Fruit fly (Drosophila melanogaster) whole organism, embryonic: ENCODE results near the gene CG14252.

Experiments used
- Antp ChIP-seq: fragments of 200-800 bp; sonication (Bioruptor generic); optimal IDR thresholded peaks from 3 replicates; lab custom pipeline; 2016; ENCODE audit warnings: missing biosample characterization, missing genetic modification characterization
- Asciz ChIP-seq: fragments of 200-800 bp; sonication (Bioruptor generic); optimal IDR thresholded peaks from 2 replicates; lab custom pipeline; 2017; ENCODE audit warnings: missing biosample characterization, mild to moderate bottlenecking, missing genetic modification characterization, missing genetic modification reagents
- CG10565 ChIP-seq: fragments of 200-800 bp; sonication (Bioruptor generic); optimal IDR thresholded peaks from 3 replicates; lab custom pipeline; 2016; ENCODE audit warnings: missing biosample characterization, mild to moderate bottlenecking, missing genetic modification characterization
- CG10654 ChIP-seq: fragments of 200-800 bp; sonication (Bioruptor generic); optimal IDR thresholded peaks from 2 replicates; lab custom pipeline; 2016; ENCODE audit warnings: missing biosample characterization, missing genetic modification characterization
- CG11504 ChIP-seq: fragments of 200-800 bp; sonication (Bioruptor generic); optimal IDR thresholded peaks from 3 replicates; lab custom pipeline; 2019; ENCODE audit warnings: missing biosample characterization, mild to moderate bottlenecking, missing genetic modification characterization, moderate library complexity
- CG1233 ChIP-seq: fragments of 200-800 bp; sonication (Bioruptor generic); optimal IDR thresholded peaks from 4 replicates; lab custom pipeline; 2018; ENCODE audit warnings: missing biosample characterization, mild to moderate bottlenecking, missing genetic modification characterization
- CG12659 ChIP-seq: fragments of 200-800 bp; sonication (Bioruptor generic); optimal IDR thresholded peaks from 3 replicates; lab custom pipeline; 2017; ENCODE audit warnings: mild to moderate bottlenecking, missing biosample characterization, missing genetic modification reagents, missing genetic modification characterization
- CG12769 ChIP-seq: fragments of 200-800 bp; sonication (Bioruptor generic); optimal IDR thresholded peaks from 2 replicates; lab custom pipeline; 2019; ENCODE audit warnings: missing biosample characterization, mild to moderate bottlenecking, missing genetic modification characterization, moderate library complexity
- CG13424 ChIP-seq: fragments of 200-800 bp; sonication (Bioruptor generic); optimal IDR thresholded peaks from 2 replicates; lab custom pipeline; 2019; ENCODE audit warnings: missing biosample characterization, mild to moderate bottlenecking, missing genetic modification characterization, moderate library complexity
- CG14014 ChIP-seq: fragments of 200-800 bp; sonication (Bioruptor generic); IDR thresholded peaks from 2 replicates; pipeline ENCODE4 v1.3.6; 2022; ENCODE audit warnings: missing biosample characterization, missing genetic modification characterization
- CG1647 ChIP-seq: fragments of 200-800 bp; sonication (Bioruptor generic); optimal IDR thresholded peaks from 3 replicates; lab custom pipeline; 2016; ENCODE audit warnings: missing biosample characterization, missing genetic modification characterization
- CG17568 ChIP-seq: fragments of 200-800 bp; sonication (Bioruptor generic); optimal IDR thresholded peaks from 2 replicates; lab custom pipeline; 2018; ENCODE audit warnings: missing biosample characterization, mild to moderate bottlenecking, missing genetic modification characterization, moderate library complexity
- CG18262 ChIP-seq: fragments of 200-800 bp; optimal IDR thresholded peaks from 3 replicates; lab custom pipeline; 2019; ENCODE audit warnings: missing biosample characterization, mild to moderate bottlenecking, missing genetic modification characterization, moderate library complexity
- CG2678 ChIP-seq: fragments of 200-800 bp; sonication (Bioruptor generic); optimal IDR thresholded peaks from 3 replicates; lab custom pipeline; 2019; ENCODE audit warnings: missing biosample characterization, mild to moderate bottlenecking, missing genetic modification characterization, moderate library complexity
- CG2875 ChIP-seq: fragments of 200-800 bp; sonication (Bioruptor generic); optimal IDR thresholded peaks from 2 replicates; lab custom pipeline; 2017; ENCODE audit warnings: missing biosample characterization, mild to moderate bottlenecking, missing genetic modification characterization, missing genetic modification reagents
- CG30403 ChIP-seq: fragments of 200-800 bp; sonication (Bioruptor generic); optimal IDR thresholded peaks from 3 replicates; lab custom pipeline; 2016; ENCODE audit warnings: missing biosample characterization, missing genetic modification characterization
- CG31224 ChIP-seq: fragments of 200-800 bp; sonication (Bioruptor generic); IDR thresholded peaks from 2 replicates; pipeline ENCODE4 v1.3.6; 2022; ENCODE audit warnings: missing biosample characterization, missing genetic modification characterization
- CG7928 ChIP-seq: fragments of 200-800 bp; sonication (Bioruptor generic); optimal IDR thresholded peaks from 2 replicates; lab custom pipeline; 2017; ENCODE audit warnings: missing biosample characterization, mild to moderate bottlenecking, missing genetic modification characterization
- CHES-1-like ChIP-seq: fragments of 200-800 bp; sonication (Bioruptor generic); optimal IDR thresholded peaks from 2 replicates; lab custom pipeline; 2016; ENCODE audit warnings: missing biosample characterization, missing genetic modification characterization
- D19B ChIP-seq: fragments of 200-800 bp; sonication (Bioruptor generic); optimal IDR thresholded peaks from 2 replicates; lab custom pipeline; 2017; ENCODE audit warnings: missing biosample characterization, mild to moderate bottlenecking, missing genetic modification characterization
- Fer1 ChIP-seq: fragments of 200-800 bp; sonication (Bioruptor generic); optimal IDR thresholded peaks from 2 replicates; lab custom pipeline; 2017; ENCODE audit warnings: missing biosample characterization, mild to moderate bottlenecking, missing genetic modification characterization
- HmgZ ChIP-seq: fragments of 200-800 bp; sonication (Bioruptor generic); optimal IDR thresholded peaks from 2 replicates; lab custom pipeline; 2018; ENCODE audit warnings: missing biosample characterization, mild to moderate bottlenecking, missing genetic modification characterization
- Hr78 ChIP-seq, 2 experiments: fragments of 200-800 bp in 1 of 2; fragments of >200 bp in 1 of 2; sonication (Bioruptor generic) in 1 of 2; optimal IDR thresholded peaks; 2 replicates each; lab custom pipeline; 2017 to 2019; ENCODE audit warnings: missing biosample characterization in 2 of 2, missing genetic modification characterization in 2 of 2, mild to moderate bottlenecking in 1 of 2, moderate library complexity in 1 of 2
- Myb ChIP-seq: fragments of 200-800 bp; sonication (Bioruptor generic); optimal IDR thresholded peaks from 2 replicates; lab custom pipeline; 2016; ENCODE audit warnings: missing biosample characterization, missing genetic modification characterization
- Nf-YB ChIP-seq: fragments of 200-800 bp; sonication (Bioruptor generic); optimal IDR thresholded peaks from 3 replicates; lab custom pipeline; 2019; ENCODE audit warnings: missing biosample characterization, mild to moderate bottlenecking, missing genetic modification characterization, moderate library complexity
- Oli ChIP-seq: fragments of 200-800 bp; sonication (Bioruptor generic); optimal IDR thresholded peaks from 2 replicates; lab custom pipeline; 2018; ENCODE audit warnings: missing biosample characterization, mild to moderate bottlenecking, missing genetic modification characterization, moderate library complexity
- Sry-β ChIP-seq: fragments of 200-800 bp; sonication (Bioruptor generic); optimal IDR thresholded peaks from 2 replicates; lab custom pipeline; 2018; ENCODE audit warnings: missing biosample characterization, mild to moderate bottlenecking, missing genetic modification characterization, moderate library complexity
- ase ChIP-seq: fragments of 200-800 bp; sonication (Bioruptor generic); IDR thresholded peaks from 3 replicates; pipeline ENCODE4 v1.3.6; 2022; ENCODE audit warnings: missing biosample characterization, missing genetic modification characterization
- bsh ChIP-seq, 2 experiments: fragments of 200-800 bp; sonication (Bioruptor generic); optimal IDR thresholded peaks; 2 replicates each; lab custom pipeline; 2017 to 2018; ENCODE audit warnings: mild to moderate bottlenecking in 2 of 2, missing biosample characterization in 2 of 2, missing genetic modification characterization in 2 of 2, moderate library complexity in 1 of 2
- btn ChIP-seq: fragments of 200-800 bp; sonication (Bioruptor generic); optimal IDR thresholded peaks from 2 replicates; lab custom pipeline; 2016; ENCODE audit warnings: missing biosample characterization, missing genetic modification characterization
- chif ChIP-seq, 2 experiments: fragments of 200-800 bp; sonication (Bioruptor generic); optimal IDR thresholded peaks; 3 replicates each; lab custom pipeline; 2016; ENCODE audit warnings: missing biosample characterization in 2 of 2, missing genetic modification characterization in 2 of 2
- dan ChIP-seq: fragments of 200-800 bp; sonication (Bioruptor generic); IDR thresholded peaks from 2 replicates; pipeline ENCODE4 v1.3.6; 2022; ENCODE audit warnings: missing biosample characterization, missing genetic modification characterization
- dati ChIP-seq: fragments of 200-800 bp; sonication (Bioruptor generic); IDR thresholded peaks from 2 replicates; pipeline ENCODE4 v1.3.6; 2022; ENCODE audit warnings: missing biosample characterization, missing genetic modification characterization
- eyg ChIP-seq: fragments of 200-800 bp; sonication (Bioruptor generic); optimal IDR thresholded peaks from 3 replicates; lab custom pipeline; 2016; ENCODE audit warnings: missing biosample characterization, missing genetic modification characterization
- fd96Cb ChIP-seq: fragments of 200-800 bp; sonication (Bioruptor generic); optimal IDR thresholded peaks from 2 replicates; lab custom pipeline; 2018; ENCODE audit warnings: missing biosample characterization, mild to moderate bottlenecking, missing genetic modification characterization, moderate library complexity
- grau ChIP-seq: fragments of 200-800 bp; optimal IDR thresholded peaks from 3 replicates; lab custom pipeline; 2019; ENCODE audit warnings: missing biosample characterization, mild to moderate bottlenecking, missing genetic modification characterization, moderate library complexity
- ham ChIP-seq: fragments of 200-800 bp; sonication (Bioruptor generic); IDR thresholded peaks from 2 replicates; pipeline ENCODE4 v1.3.6; 2022; ENCODE audit warnings: missing biosample characterization, missing genetic modification characterization
- ind ChIP-seq: fragments of 200-800 bp; sonication (Bioruptor generic); optimal IDR thresholded peaks from 3 replicates; lab custom pipeline; 2016; ENCODE audit warnings: missing biosample characterization, missing genetic modification characterization
- klu ChIP-seq: fragments of 200-800 bp; sonication (Bioruptor generic); IDR thresholded peaks from 2 replicates; pipeline ENCODE4 v1.3.6; 2022; ENCODE audit warnings: missing biosample characterization, missing genetic modification characterization
- odd ChIP-seq: fragments of 200-800 bp; sonication (Bioruptor generic); optimal IDR thresholded peaks from 2 replicates; lab custom pipeline; 2017; ENCODE audit warnings: missing biosample characterization, mild to moderate bottlenecking, missing genetic modification characterization
- org-1 ChIP-seq: fragments of 200-800 bp; sonication (Bioruptor generic); optimal IDR thresholded peaks from 2 replicates; lab custom pipeline; 2017; ENCODE audit warnings: missing biosample characterization, missing genetic modification characterization
- peb ChIP-seq: fragments of 200-800 bp; sonication (Bioruptor generic); IDR thresholded peaks from 2 replicates; pipeline ENCODE4 v1.3.6; 2022; ENCODE audit warnings: missing biosample characterization, missing genetic modification characterization
- pnt ChIP-seq: fragments of 200-800 bp; sonication (Bioruptor generic); optimal IDR thresholded peaks from 3 replicates; lab custom pipeline; 2016; ENCODE audit warnings: missing biosample characterization, missing genetic modification characterization
- prd ChIP-seq, 3 experiments: fragments of >200 bp in 2 of 3; fragments of 200-800 bp in 1 of 3; sonication (Bioruptor generic) in 1 of 3; optimal IDR thresholded peaks in 2 of 3; IDR thresholded peaks in 1 of 3; 2 replicates in 2 of 3; 3 replicates in 1 of 3; pipeline versions ENCODE4 v1.3.6 to Lab custom; 2017 to 2022; ENCODE audit warnings: missing biosample characterization in 1 of 3, missing genetic modification characterization in 1 of 3
- pzg ChIP-seq: fragments of 200-800 bp; sonication (Bioruptor generic); optimal IDR thresholded peaks from 3 replicates; lab custom pipeline; 2018; ENCODE audit warnings: missing biosample characterization, mild to moderate bottlenecking, missing genetic modification characterization, moderate library complexity
- row ChIP-seq: fragments of 200-800 bp; sonication (Bioruptor generic); IDR thresholded peaks from 3 replicates; pipeline ENCODE4 v1.3.6; 2022; ENCODE audit warnings: missing biosample characterization, missing genetic modification characterization
- tgo ChIP-seq: fragments of 200-800 bp; sonication (Bioruptor generic); IDR thresholded peaks from 3 replicates; pipeline ENCODE4 v1.3.6; 2022; ENCODE audit warnings: missing biosample characterization, missing genetic modification characterization
- unpg ChIP-seq: fragments of 200-800 bp; sonication (Bioruptor generic); optimal IDR thresholded peaks from 3 replicates; lab custom pipeline; 2018; ENCODE audit warnings: missing biosample characterization, mild to moderate bottlenecking, missing genetic modification characterization, moderate library complexity
- wdn ChIP-seq: fragments of 200-800 bp; sonication (Bioruptor generic); IDR thresholded peaks from 2 replicates; pipeline ENCODE4 v1.3.6; 2022; ENCODE audit warnings: missing biosample characterization, missing genetic modification characterization
- z ChIP-seq: fragments of 200-800 bp; sonication (Bioruptor generic); IDR thresholded peaks from 3 replicates; pipeline ENCODE4 v1.3.6; 2022; ENCODE audit warnings: missing biosample characterization, missing genetic modification characterization

The CG14252 gene

DNA sequence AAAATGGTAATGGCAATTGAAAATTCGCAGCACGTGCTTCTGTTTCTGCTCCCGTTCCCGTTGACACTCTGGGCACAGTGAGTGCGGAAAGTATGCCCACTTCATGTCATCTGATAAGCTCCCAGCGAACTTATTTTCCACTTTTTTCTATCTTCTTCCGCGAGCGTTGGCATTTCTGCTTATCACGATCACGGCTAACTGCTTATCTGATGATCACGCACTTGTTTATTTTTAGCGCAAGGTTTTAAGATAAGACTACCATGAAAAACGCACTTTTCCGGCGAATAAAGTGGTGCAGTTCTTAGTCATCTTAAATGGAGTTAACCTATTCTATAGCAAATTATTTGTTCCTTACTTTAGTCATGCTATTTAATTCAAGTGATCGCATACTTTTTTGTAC, 7.9 kb upstream of the CG14252 start (continued):
- TF ChIP-seq CG12769 (tag; lab: Kevin White, UChicago) (peak; percentile 32), D19B (GFP tag; lab: Kevin White, UChicago) (peak; percentile 37), CG12659 (GFP tag; lab: Kevin White, UChicago) (peak; percentile 52), odd (peak; percentile 29), unpg (GFP tag; lab: Kevin White, UChicago) (peak; percentile 26), Asciz (peak; percentile 11), pzg (GFP tag; lab: Kevin White, UChicago) (no peak), Antp (GFP tag; lab: Kevin White, UChicago) (peak; percentile 15), CHES-1-like (GFP tag; lab: Kevin White, UChicago) (no peak), CG17568 (GFP tag; lab: Kevin White, UChicago) (no peak), Hr78 (GFP tag; optimal IDR thresholded peaks at IDR 0.05; lab: Kevin White, UChicago) (peak in 1 of 2 experiments; percentile 10), Fer1 (GFP tag; lab: Kevin White, UChicago) (peak; percentile 43), peb (no peak), CG10654 (GFP tag; lab: Kevin White, UChicago) (peak; percentile 51), bsh (GFP tag; optimal IDR thresholded peaks at IDR 0.05; lab: Kevin White, UChicago) (peak in 1 of 2 experiments; percentile 36), btn (peak; percentile 19), pnt (GFP tag; lab: Kevin White, UChicago) (no peak), CG10565 (GFP tag; lab: Kevin White, UChicago) (no peak), CG31224 (GFP tag; lab: Robert Waterston, UW) (no peak), row (GFP tag; lab: Robert Waterston, UW) (peak; percentile 54), CG18262 (tag; lab: Kevin White, UChicago) (peak; percentile 52), dan (no peak), CG2875 (peak; percentile 20), Sry-β (GFP tag; lab: Kevin White, UChicago) (no peak), fd96Cb (peak; percentile 55), ind (GFP tag; lab: Kevin White, UChicago) (peak; percentile 60), HmgZ (tag; lab: Kevin White, UChicago) (peak; percentile 34), Myb (peak; percentile 11), CG11504 (peak; percentile 78), z (GFP tag; lab: Robert Waterston, UW) (no peak), ase (GFP tag; lab: Robert Waterston, UW) (no peak), tgo (GFP tag; lab: Robert Waterston, UW) (peak; percentile 40; the same call in 2 of the 3 replicates), eyg (GFP tag; lab: Kevin White, UChicago) (no peak), prd (optimal IDR thresholded peaks at IDR 0.05; lab: Kevin White, UChicago) (no peak), prd (GFP tag; IDR thresholded peaks at IDR 0.05; lab: Robert Waterston, UW) (peak; percentile 46; the same call in 1 of the 3 replicates), Oli (tag; lab: Kevin White, UChicago) (peak; percentile 68), chif (GFP tag; optimal IDR thresholded peaks at IDR 0.05; lab: Kevin White, UChicago) (peak in 1 of 2 experiments; percentile 64), dati (GFP tag; lab: Robert Waterston, UW) (no peak), klu (GFP tag; lab: Robert Waterston, UW) (no peak), CG14014 (0 out of 2 replicates have a peak, but pooled peaks have one; percentile 32), grau (tag; lab: Kevin White, UChicago) (peak; percentile 60), CG2678 (tag; lab: Kevin White, UChicago) (peak; percentile 68), CG30403 (GFP tag; lab: Kevin White, UChicago) (peak; percentile 31), CG13424 (tag; lab: Kevin White, UChicago) (peak; percentile 48), Nf-YB (GFP tag; lab: Kevin White, UChicago) (no peak), CG1647 (GFP tag; lab: Kevin White, UChicago) (peak; percentile 44), wdn (GFP tag; lab: Robert Waterston, UW) (no peak), ham (GFP tag; lab: Robert Waterston, UW) (no peak), org-1 (GFP tag; lab: Kevin White, UChicago) (no peak), CG1233 (GFP tag; lab: Kevin White, UChicago) (peak; percentile 57), CG7928 (peak; percentile 7)
